Fruit fly (Drosophila melanogaster) whole organism, adult: ENCODE measurements around the gene Bap60.

Source experiments
- CG11617 ChIP-seq: fragments of 200-800 bp; sonication (Bioruptor generic); optimal IDR thresholded peaks from 2 replicates; lab custom pipeline; 2017; ENCODE audit warnings: mild to moderate bottlenecking, missing biosample characterization, missing genetic modification reagents, missing genetic modification characterization
- CG14711 ChIP-seq: fragments of 200-800 bp; sonication (Bioruptor generic); optimal IDR thresholded peaks from 2 replicates; lab custom pipeline; 2018; ENCODE audit warnings: missing biosample characterization, mild to moderate bottlenecking, missing genetic modification characterization, moderate library complexity
- CG5204 ChIP-seq: fragments of 200-800 bp; sonication (Bioruptor generic); optimal IDR thresholded peaks from 2 replicates; lab custom pipeline; 2016; ENCODE audit warnings: missing biosample characterization, missing genetic modification characterization
- CG7045 ChIP-seq: fragments of 200-800 bp; sonication (Bioruptor generic); optimal IDR thresholded peaks from 2 replicates; lab custom pipeline; 2017; ENCODE audit warnings: missing biosample characterization, mild to moderate bottlenecking, missing genetic modification characterization
- Clk ChIP-seq: fragments of 200-800 bp; sonication (Bioruptor generic); optimal IDR thresholded peaks from 2 replicates; lab custom pipeline; 2017; ENCODE audit warnings: missing biosample characterization, missing genetic modification characterization
- Crg-1 ChIP-seq: fragments of 200-800 bp; sonication (Bioruptor generic); optimal IDR thresholded peaks from 2 replicates; lab custom pipeline; 2016; ENCODE audit warnings: missing biosample characterization, missing genetic modification characterization
- bab1 ChIP-seq: fragments of 200-800 bp; sonication (Bioruptor generic); optimal IDR thresholded peaks from 3 replicates; lab custom pipeline; 2019; ENCODE audit warnings: missing biosample characterization, mild to moderate bottlenecking, missing genetic modification characterization, moderate library complexity
- cnc ChIP-seq, 2 experiments: fragments of >200 bp; optimal IDR thresholded peaks; 2 replicates each; lab custom pipeline; 2017
- kay ChIP-seq: fragments of 200-800 bp; sonication (Bioruptor generic); peaks from one replicate; lab custom pipeline; 2016; ENCODE audit warnings: missing biosample characterization, missing genetic modification characterization, borderline replicate concordance
- ovo ChIP-seq: fragments of 200-800 bp; sonication (Bioruptor generic); optimal IDR thresholded peaks from 2 replicates; lab custom pipeline; 2016; ENCODE audit warnings: missing biosample characterization, missing genetic modification characterization
- pad ChIP-seq: fragments of 200-800 bp; sonication (Bioruptor generic); optimal IDR thresholded peaks from 3 replicates; lab custom pipeline; 2017; ENCODE audit warnings: missing biosample characterization, missing genetic modification characterization, mild to moderate bottlenecking, moderate library complexity, missing genetic modification reagents

- TF ChIP-seq CG14711 (tag; lab: Kevin White, UChicago) (peak; percentile 14), ovo (GFP tag; lab: Kevin White, UChicago) (peak; percentile 60), cnc (optimal IDR thresholded peaks at IDR 0.05; lab: Kevin White, UChicago) (no peak), CG11617 (GFP tag; lab: Kevin White, UChicago) (no peak), CG5204 (GFP tag; lab: Kevin White, UChicago) (no peak), pad (peak; percentile 39), bab1 (GFP tag; lab: Kevin White, UChicago) (no peak), CG7045 (GFP tag; lab: Kevin White, UChicago) (no peak), Crg-1 (GFP tag; lab: Kevin White, UChicago) (no peak), kay (GFP tag; lab: Kevin White, UChicago) (no peak), Clk (GFP tag; lab: Kevin White, UChicago) (no peak)
Measured at dm6 chrX:13127973-13128749, 31.1 kb downstream of the Bap60 start.
